Fruit fly (Drosophila melanogaster): ENCODE measurements around the gene CG14316.

Gene CG14316

dm6 chr3R:18171983-18172967 lies 20.4 kb downstream of the CG14316 start (continued):
- TF ChIP-seq CG11456 (GFP tag; IDR thresholded peaks at IDR 0.05) (peak; percentile 78), CG13894 (tag; optimal IDR thresholded peaks at IDR 0.05) (peak; percentile 87), CG34224 (GFP tag; IDR thresholded peaks at IDR 0.05; ENCODE audit: partially characterized antibody) (no peak), MBD-R2 (GFP tag; IDR thresholded peaks at IDR 0.05) (peak; percentile 57; the same call in 1 of the 2 replicates), CG32772 (GFP tag; IDR thresholded peaks at IDR 0.05) (peak; percentile 89), Camta (GFP tag; optimal IDR thresholded peaks at IDR 0.05) (peak; percentile 89), NFAT (GFP tag; IDR thresholded peaks at IDR 0.05) (peak; percentile 63; the same call in 1 of the 2 replicates), pita (GFP tag; optimal IDR thresholded peaks at IDR 0.05) (no peak), Fer2 (tag; optimal IDR thresholded peaks at IDR 0.05) (peak; percentile 85), mam (GFP tag; optimal IDR thresholded peaks at IDR 0.05) (peak; percentile 91), CG11696 (GFP tag; IDR thresholded peaks at IDR 0.05) (peak; percentile 64; the same call in 1 of the 2 replicates), Gsc (GFP tag; IDR thresholded peaks at IDR 0.05) (peak; percentile 69), hth (optimal IDR thresholded peaks at IDR 0.05) (no peak), shn (GFP tag; optimal IDR thresholded peaks at IDR 0.05) (peak; percentile 90), insv (GFP tag; optimal IDR thresholded peaks at IDR 0.05) (peak; percentile 14 to 69), Neu2 (GFP tag; optimal IDR thresholded peaks at IDR 0.05; ENCODE audit: borderline replicate concordance) (peak; percentile 46), unpg (GFP tag; optimal IDR thresholded peaks at IDR 0.05) (peak; percentile 93), fd96Cb (tag; optimal IDR thresholded peaks at IDR 0.05) (peak; percentile 95), CG6854 (GFP tag; optimal IDR thresholded peaks at IDR 0.05) (peak; percentile 89), CG12236 (GFP tag; optimal IDR thresholded peaks at IDR 0.05) (peak; percentile 93), tup (GFP tag; optimal IDR thresholded peaks at IDR 0.05) (peak; percentile 59), CG10431 (GFP tag; optimal IDR thresholded peaks at IDR 0.05) (peak; percentile 83), Optix (GFP tag; IDR thresholded peaks at IDR 0.05) (peak; percentile 61; the same call in 1 of the 3 replicates), vfl (GFP tag; optimal IDR thresholded peaks at IDR 0.05) (peak; percentile 79), Rx (GFP tag; IDR thresholded peaks at IDR 0.05) (peak; percentile 66), MTF-1 (GFP tag; optimal IDR thresholded peaks at IDR 0.05; ENCODE audit: borderline replicate concordance) (peak; percentile 71), CG31224 (GFP tag; IDR thresholded peaks at IDR 0.05) (peak; percentile 77), CG9609 (GFP tag; optimal IDR thresholded peaks at IDR 0.05) (peak; percentile 93), Awh (GFP tag; IDR thresholded peaks at IDR 0.05) (peak; percentile 82), CG3163 (GFP tag; optimal IDR thresholded peaks at IDR 0.05) (peak; percentile 75), CG10979 (tag; optimal IDR thresholded peaks at IDR 0.05) (peak; percentile 94), CG11247 (GFP tag; IDR thresholded peaks at IDR 0.05) (peak; percentile 64; the same call in 1 of the 2 replicates), bbx (GFP tag; IDR thresholded peaks at IDR 0.05; ENCODE audit: partially characterized antibody) (no peak), mld (GFP tag; IDR thresholded peaks at IDR 0.05; ENCODE audit: partially characterized antibody) (no peak), Med (GFP tag) (peak; percentile 94), CG9817 (tag; optimal IDR thresholded peaks at IDR 0.05) (peak; percentile 89), NK7.1 (GFP tag; optimal IDR thresholded peaks at IDR 0.05) (peak; percentile 78), CG17829 (tag; optimal IDR thresholded peaks at IDR 0.05) (peak; percentile 92), Side (GFP tag; optimal IDR thresholded peaks at IDR 0.05) (peak; percentile 91), odd (GFP tag; optimal IDR thresholded peaks at IDR 0.05) (peak; percentile 91), CG4820 (GFP tag; optimal IDR thresholded peaks at IDR 0.05) (peak; percentile 93), CG6683 (GFP tag; optimal IDR thresholded peaks at IDR 0.05) (peak; percentile 90), CG3995 (GFP tag; optimal IDR thresholded peaks at IDR 0.05) (peak; percentile 66), BtbVII (GFP tag; optimal IDR thresholded peaks at IDR 0.05) (peak; percentile 92), CG32532 (GFP tag; IDR thresholded peaks at IDR 0.05) (peak; percentile 90), eyg (GFP tag; optimal IDR thresholded peaks at IDR 0.05) (peak; percentile 79), bigmax (GFP tag; optimal IDR thresholded peaks at IDR 0.05) (no peak), CG6791 (GFP tag; IDR thresholded peaks at IDR 0.05; ENCODE audit: partially characterized antibody) (no peak)

All from whole organism, embryonic.